Worm (Caenorhabditis elegans) whole organism, young adult: Measurements from ENCODE around the gene T15H9.5.

Experiments used
- C06A6.2 ChIP-seq: fragments of 200-800 bp; sonication (Bioruptor generic); conservative IDR thresholded peaks from 2 replicates; pipeline ENCODE4 v1.3.6; 2022; ENCODE audit warnings: missing genetic modification characterization, missing compliant biosample characterization
- D2030.7 ChIP-seq: fragments of 200-800 bp; sonication (Bioruptor generic); IDR thresholded peaks from 2 replicates; pipeline ENCODE4 v1.3.6; 2022; ENCODE audit warnings: missing genetic modification reagents, missing genetic modification characterization, missing compliant biosample characterization
- F49E8.2 ChIP-seq: sonication (generic microtip); optimal IDR thresholded peaks from 3 replicates; lab custom pipeline; 2017; ENCODE audit warnings: missing genetic modification characterization, mild to moderate bottlenecking, missing compliant biosample characterization, antibody characterized with exemption, moderate library complexity; ENCODE audit not compliant: insufficient read depth
- K12H6.12 ChIP-seq: fragments of 200-800 bp; sonication (Bioruptor generic); optimal IDR thresholded peaks from 2 replicates; lab custom pipeline; 2018; ENCODE audit warnings: mild to moderate bottlenecking, missing genetic modification characterization, missing compliant biosample characterization
- Y56A3A.18 ChIP-seq: fragments of 200-800 bp; sonication (Bioruptor generic); IDR thresholded peaks from 2 replicates; pipeline ENCODE4 v1.3.6; 2022; ENCODE audit warnings: missing genetic modification reagents, missing genetic modification characterization, missing compliant biosample characterization
- Y95B8A.8 ChIP-seq: fragments of 200-800 bp; sonication (Bioruptor generic); IDR thresholded peaks from 2 replicates; pipeline ENCODE4 v1.3.6; 2022; ENCODE audit warnings: missing genetic modification reagents, missing genetic modification characterization, missing compliant biosample characterization
- ZK185.1 ChIP-seq: sonication (generic microtip); optimal IDR thresholded peaks from 2 replicates; lab custom pipeline; 2016; ENCODE audit warnings: mild to moderate bottlenecking, missing genetic modification characterization, missing compliant biosample characterization; ENCODE audit not compliant: poor library complexity, severe bottlenecking
- athp-1 ChIP-seq: sonication (generic microtip); optimal IDR thresholded peaks from 2 replicates; lab custom pipeline; 2017; ENCODE audit warnings: mild to moderate bottlenecking, missing genetic modification characterization, missing compliant biosample characterization
- ccch-3 ChIP-seq: fragments of 200-800 bp; sonication (Bioruptor generic); optimal IDR thresholded peaks from 2 replicates; lab custom pipeline; 2018; ENCODE audit warnings: mild to moderate bottlenecking, missing genetic modification characterization, missing compliant biosample characterization
- cebp-1 ChIP-seq, 2 experiments: fragments of 200-800 bp in 1 of 2; sonication (Bioruptor generic) in 1 of 2; sonication (generic microtip) in 1 of 2; IDR thresholded peaks in 1 of 2; optimal IDR thresholded peaks in 1 of 2; 2 replicates each; pipeline versions ENCODE4 v1.3.6 to Lab custom; 2017 to 2022; ENCODE audit warnings: missing compliant biosample characterization in 2 of 2, missing genetic modification characterization in 2 of 2, mild to moderate bottlenecking in 1 of 2, missing genetic modification reagents in 1 of 2, moderate library complexity in 1 of 2
- cebp-2 ChIP-seq: fragments of 200-800 bp; sonication (Bioruptor generic); IDR thresholded peaks from 2 replicates; pipeline ENCODE4 v1.3.6; 2022; ENCODE audit warnings: missing genetic modification characterization, missing compliant biosample characterization
- ceh-58 ChIP-seq: fragments of 200-800 bp; sonication (Bioruptor generic); IDR thresholded peaks from 2 replicates; pipeline ENCODE4 v1.3.6; 2022; ENCODE audit warnings: missing genetic modification characterization, missing compliant biosample characterization
- dox-1 ChIP-seq: fragments of 200-800 bp; sonication (Bioruptor generic); IDR thresholded peaks from 2 replicates; pipeline ENCODE4 v1.3.6; 2022; ENCODE audit warnings: missing genetic modification reagents, missing genetic modification characterization, missing compliant biosample characterization
- egl-18 ChIP-seq: fragments of 200-800 bp; sonication (Bioruptor generic); IDR thresholded peaks from 2 replicates; pipeline ENCODE4 v1.3.6; 2022; ENCODE audit warnings: missing genetic modification reagents, missing genetic modification characterization, missing compliant biosample characterization
- gei-17 ChIP-seq: fragments of 200-800 bp; sonication (Bioruptor generic); optimal IDR thresholded peaks from 2 replicates; lab custom pipeline; 2018; ENCODE audit warnings: mild to moderate bottlenecking, missing genetic modification characterization, missing compliant biosample characterization
- him-1 ChIP-seq: sonication (generic microtip); optimal IDR thresholded peaks from 2 replicates; lab custom pipeline; 2016; ENCODE audit warnings: missing genotype, missing genetic modification reagents, missing genetic modification characterization, missing compliant biosample characterization
- hlh-26 ChIP-seq: fragments of 200-800 bp; sonication (Bioruptor generic); conservative IDR thresholded peaks from 2 replicates; pipeline ENCODE4 v1.3.6; 2022; ENCODE audit warnings: missing genetic modification reagents, missing genetic modification characterization, missing compliant biosample characterization
- hmg-1.2 ChIP-seq: fragments of 200-800 bp; sonication (Bioruptor generic); IDR thresholded peaks from 2 replicates; pipeline ENCODE4 v1.3.6; 2022; ENCODE audit warnings: missing genetic modification reagents, missing genetic modification characterization, missing compliant biosample characterization
- hmg-20 ChIP-seq: fragments of 200-800 bp; sonication (Bioruptor generic); IDR thresholded peaks from 2 replicates; pipeline ENCODE4 v1.3.6; 2022; ENCODE audit warnings: missing genetic modification reagents, missing genetic modification characterization, missing compliant biosample characterization
- hsf-1 ChIP-seq: fragments of 200-800 bp; sonication (Bioruptor generic); IDR thresholded peaks from 2 replicates; pipeline ENCODE4 v1.3.6; 2022; ENCODE audit warnings: missing genetic modification reagents, missing genetic modification characterization, missing compliant biosample characterization
- lin-40 ChIP-seq: sonication (generic microtip); optimal IDR thresholded peaks from 2 replicates; lab custom pipeline; 2016; ENCODE audit warnings: missing genetic modification characterization, mild to moderate bottlenecking, missing compliant biosample characterization, missing genotype, missing genetic modification reagents
- lir-1 ChIP-seq: fragments of 200-800 bp; sonication (Bioruptor generic); conservative IDR thresholded peaks from 2 replicates; pipeline ENCODE4 v1.3.6; 2022; ENCODE audit warnings: missing genetic modification reagents, missing genetic modification characterization, missing compliant biosample characterization
- lsy-27 ChIP-seq: sonication (generic microtip); optimal IDR thresholded peaks from 2 replicates; lab custom pipeline; 2017; ENCODE audit warnings: missing genetic modification characterization, mild to moderate bottlenecking, missing compliant biosample characterization, antibody characterized with exemption, missing genotype, borderline replicate concordance; ENCODE audit not compliant: insufficient read depth
- mel-28 ChIP-seq: sonication (generic microtip); optimal IDR thresholded peaks from 2 replicates; lab custom pipeline; 2016; ENCODE audit warnings: borderline replicate concordance, mild to moderate bottlenecking, missing genetic modification characterization, missing compliant biosample characterization
- mxl-1 ChIP-seq: sonication (generic microtip); optimal IDR thresholded peaks from 2 replicates; lab custom pipeline; 2016; ENCODE audit warnings: missing genetic modification characterization, missing compliant biosample characterization
- nhr-120 ChIP-seq: fragments of 200-800 bp; sonication (Bioruptor generic); IDR thresholded peaks from 2 replicates; pipeline ENCODE4 v1.3.6; 2022; ENCODE audit warnings: missing genetic modification characterization, missing compliant biosample characterization
- nhr-80 ChIP-seq: sonication (generic microtip); optimal IDR thresholded peaks from 2 replicates; lab custom pipeline; 2016; ENCODE audit warnings: missing genetic modification characterization, missing compliant biosample characterization
- pha-4 ChIP-seq: fragments of 150-350 bp; sonication (generic microtip); optimal IDR thresholded peaks from 2 replicates; lab custom pipeline; 2014; ENCODE audit warnings: missing biosample characterization, missing genetic modification reagents, missing genetic modification characterization
- rec-8 ChIP-seq, 2 experiments: sonication (generic microtip); optimal IDR thresholded peaks; 2 replicates each; lab custom pipeline; 2016; ENCODE audit warnings: mild to moderate bottlenecking in 2 of 2, missing genetic modification characterization in 2 of 2, missing genetic modification reagents in 2 of 2, missing genotype in 2 of 2, missing biosample characterization in 1 of 2, missing compliant biosample characterization in 1 of 2, moderate library complexity in 1 of 2
- sdz-38 ChIP-seq: sonication (generic microtip); optimal IDR thresholded peaks from 2 replicates; lab custom pipeline; 2016; ENCODE audit warnings: missing genotype, missing genetic modification characterization, missing compliant biosample characterization
- somi-1 ChIP-seq: fragments of 200-800 bp; sonication (Bioruptor generic); optimal IDR thresholded peaks from 2 replicates; lab custom pipeline; 2018; ENCODE audit warnings: mild to moderate bottlenecking, missing genetic modification characterization, missing compliant biosample characterization
- tbp1 ChIP-seq: fragments of 200-800 bp; sonication (Bioruptor generic); optimal IDR thresholded peaks from 2 replicates; lab custom pipeline; 2018; ENCODE audit warnings: mild to moderate bottlenecking, missing genetic modification characterization, missing compliant biosample characterization
- tbx-9 ChIP-seq: sonication (generic microtip); optimal IDR thresholded peaks from 2 replicates; lab custom pipeline; 2016; ENCODE audit warnings: borderline replicate concordance, missing genetic modification characterization, inconsistent platforms, missing compliant biosample characterization
- ztf-25 ChIP-seq: fragments of 200-800 bp; sonication (Bioruptor generic); IDR thresholded peaks from 2 replicates; pipeline ENCODE4 v1.3.6; 2022; ENCODE audit warnings: missing genetic modification reagents, missing genetic modification characterization, missing compliant biosample characterization
- ztf-26 ChIP-seq: sonication (generic microtip); optimal IDR thresholded peaks from 2 replicates; lab custom pipeline; 2017; ENCODE audit warnings: missing genetic modification characterization, missing compliant biosample characterization

T15H9.5 gene

ce11 chrII:9591071-9591470, 20.2 kb downstream of the T15H9.5 start, which contains the start of the genes E02H1.1 and tag-124 (continued):
- TF ChIP-seq tbp1 (peak; percentile 21), sdz-38 (no peak), hmg-20 (GFP tag; lab: Robert Waterston, UW) (no peak), rec-8 (tag; optimal IDR thresholded peaks at IDR 0.05; lab: Kevin White, UChicago) (peak in 1 of 2 experiments; percentile 68), pha-4 (tag; lab: Kevin White, UChicago) (no peak), ztf-26 (no peak), Y56A3A.18 (GFP tag; lab: Robert Waterston, UW) (no peak), lin-40 (tag; lab: Kevin White, UChicago) (peak; percentile 70), lsy-27 (tag; lab: Kevin White, UChicago) (no peak), mxl-1 (no peak)

ce11 chrII:9589667-9590066, 21.6 kb downstream of the T15H9.5 start, which contains the start of gene eral-1:
eral-1 (minus strand) TSS chrII:9589767.
- TF ChIP-seq ccch-3 (GFP tag; lab: Kevin White, UChicago) (no peak), ztf-25 (GFP tag; lab: Robert Waterston, UW) (no peak), F49E8.2 (no peak), Y95B8A.8 (GFP tag; lab: Robert Waterston, UW) (no peak), hsf-1 (GFP tag; lab: Robert Waterston, UW) (no peak), cebp-1 (GFP tag; IDR thresholded peaks at IDR 0.05; lab: Robert Waterston, UW) (no peak), cebp-1 (tag; optimal IDR thresholded peaks at IDR 0.05; lab: Kevin White, UChicago) (no peak), lin-40 (tag; lab: Kevin White, UChicago) (no peak), egl-18 (GFP tag; lab: Robert Waterston, UW) (no peak), K12H6.12 (tag; lab: Kevin White, UChicago) (no peak), lir-1 (GFP tag; lab: Robert Waterston, UW) (no peak), him-1 (tag; lab: Kevin White, UChicago) (no peak), ceh-58 (GFP tag; lab: Robert Waterston, UW) (no peak), C06A6.2 (no peak), D2030.7 (GFP tag; lab: Robert Waterston, UW) (no peak)

ce11 chrII:9586734-9587209, 24.5 kb downstream of the T15H9.5 start, which contains the start of gene ugt-58:
ugt-58 (minus strand) TSS chrII:9586784.
- TF ChIP-seq nhr-80 (peak; percentile 5), ztf-25 (GFP tag; lab: Robert Waterston, UW) (no peak), ztf-26 (no peak)

DNA sequence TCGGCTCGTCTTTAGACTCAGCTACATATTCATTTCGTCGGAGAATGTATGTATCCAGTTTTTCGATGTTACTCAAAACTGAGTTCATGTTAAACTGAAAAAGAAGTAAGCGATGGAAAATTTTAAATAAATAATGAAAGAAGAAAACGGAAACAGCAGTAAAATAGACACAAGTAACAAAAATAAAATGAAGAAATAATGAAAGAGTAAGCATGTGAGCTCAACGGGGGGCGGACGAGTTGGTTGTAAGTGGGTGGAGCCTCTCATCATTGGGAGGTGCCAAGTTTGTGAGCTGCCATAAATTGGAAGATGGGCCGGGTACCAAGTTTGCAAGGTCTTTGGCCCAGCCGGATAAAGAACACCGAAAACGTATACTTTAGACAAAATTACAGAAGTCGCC, 27.8 kb downstream of the T15H9.5 start, which contains the start of gene wee-1.1:
wee-1.1 (minus strand) TSS at position 101 of the 400 bp plus-strand sequence.
- TF ChIP-seq mel-28 (tag; lab: Kevin White, UChicago) (no peak), ZK185.1 (tag; lab: Kevin White, UChicago) (no peak), tbp1 (no peak), C06A6.2 (no peak), tbx-9 (tag; lab: Kevin White, UChicago) (no peak), nhr-80 (no peak), athp-1 (tag; lab: Kevin White, UChicago) (no peak), hmg-1.2 (GFP tag; lab: Robert Waterston, UW) (no peak), hlh-26 (GFP tag; lab: Robert Waterston, UW) (no peak), lir-1 (GFP tag; lab: Robert Waterston, UW) (no peak), gei-17 (GFP tag; lab: Kevin White, UChicago) (no peak), somi-1 (GFP tag; lab: Kevin White, UChicago) (no peak), cebp-2 (GFP tag; lab: Robert Waterston, UW) (no peak), dox-1 (GFP tag; lab: Robert Waterston, UW) (no peak), nhr-120 (GFP tag; lab: Robert Waterston, UW) (no peak)
